Worm (Caenorhabditis elegans) whole organism, late embryonic: ENCODE results near the gene C04B4.2.

Experiments used
- C38D4.7 ChIP-seq: fragments of 200-800 bp; sonication (Bioruptor generic); optimal IDR thresholded peaks from 2 replicates; lab custom pipeline; 2018; ENCODE audit warnings: mild to moderate bottlenecking, missing genetic modification characterization, moderate library complexity, missing compliant biosample characterization
- F13H6.1 ChIP-seq: sonication (generic microtip); optimal IDR thresholded peaks from 2 replicates; lab custom pipeline; 2016; ENCODE audit warnings: missing genetic modification characterization, missing compliant biosample characterization
- K02D7.2 ChIP-seq: sonication (generic microtip); optimal IDR thresholded peaks from 2 replicates; lab custom pipeline; 2017; ENCODE audit warnings: mild to moderate bottlenecking, missing genetic modification characterization, missing compliant biosample characterization
- T23F11.4 ChIP-seq: fragments of 200-800 bp; sonication (Bioruptor generic); optimal IDR thresholded peaks from 2 replicates; lab custom pipeline; 2018; ENCODE audit warnings: mild to moderate bottlenecking, missing genetic modification characterization, missing compliant biosample characterization
- Y22D7AL.16 ChIP-seq: sonication (generic microtip); optimal IDR thresholded peaks from 2 replicates; lab custom pipeline; 2016; ENCODE audit warnings: missing genetic modification characterization, missing compliant biosample characterization
- ama-1 ChIP-seq: fragments of 150-350 bp; optimal IDR thresholded peaks from 2 replicates; lab custom pipeline; 2014
- ceh-2 ChIP-seq: sonication (generic microtip); optimal IDR thresholded peaks from 2 replicates; lab custom pipeline; 2016; ENCODE audit warnings: missing genotype, missing genetic modification characterization, missing compliant biosample characterization
- ceh-22 ChIP-seq: sonication (generic microtip); optimal IDR thresholded peaks from 2 replicates; lab custom pipeline; 2017; ENCODE audit warnings: missing biosample characterization, missing genetic modification characterization
- ceh-24 ChIP-seq: sonication (generic microtip); optimal IDR thresholded peaks from 2 replicates; lab custom pipeline; 2016; ENCODE audit warnings: mild to moderate bottlenecking, missing genetic modification characterization, missing compliant biosample characterization
- ceh-30 ChIP-seq: fragments of 150-350 bp; optimal IDR thresholded peaks from 2 replicates; lab custom pipeline; 2014; ENCODE audit warnings: missing biosample characterization, missing genetic modification characterization
- ceh-31 ChIP-seq: sonication (generic microtip); optimal IDR thresholded peaks from 2 replicates; lab custom pipeline; 2016; ENCODE audit warnings: missing genetic modification characterization, missing compliant biosample characterization
- ceh-45 ChIP-seq: fragments of 200-800 bp; sonication (Bioruptor generic); IDR thresholded peaks from 2 replicates; pipeline ENCODE4 v1.3.6; 2022; ENCODE audit warnings: missing genetic modification reagents, missing genetic modification characterization, missing compliant biosample characterization
- ceh-48 ChIP-seq: sonication (generic microtip); optimal IDR thresholded peaks from 2 replicates; lab custom pipeline; 2016; ENCODE audit warnings: missing genetic modification characterization, inconsistent platforms, missing compliant biosample characterization
- dmd-4 ChIP-seq: sonication (generic microtip); optimal IDR thresholded peaks from 2 replicates; lab custom pipeline; 2016; ENCODE audit warnings: borderline replicate concordance, missing genetic modification characterization, missing compliant biosample characterization
- elt-2 ChIP-seq: sonication (generic microtip); optimal IDR thresholded peaks from 2 replicates; lab custom pipeline; 2016; ENCODE audit warnings: missing genetic modification reagents, missing genetic modification characterization, missing compliant biosample characterization
- elt-4 ChIP-seq: sonication (generic microtip); optimal IDR thresholded peaks from 2 replicates; lab custom pipeline; 2016; ENCODE audit warnings: missing genetic modification characterization, missing compliant biosample characterization
- eyg-1 ChIP-seq: sonication (generic microtip); optimal IDR thresholded peaks from 2 replicates; lab custom pipeline; 2016; ENCODE audit warnings: missing genotype, missing genetic modification characterization, missing compliant biosample characterization
- fkh-10 ChIP-seq: fragments of 150-350 bp; optimal IDR thresholded peaks from 2 replicates; lab custom pipeline; 2014; ENCODE audit warnings: missing biosample characterization, missing genetic modification reagents, missing genetic modification characterization
- fkh-6 ChIP-seq: sonication (generic microtip); optimal IDR thresholded peaks from 2 replicates; lab custom pipeline; 2016; ENCODE audit warnings: missing genetic modification characterization, missing compliant biosample characterization
- gmeb-2 ChIP-seq: sonication (generic microtip); optimal IDR thresholded peaks from 2 replicates; lab custom pipeline; 2016; ENCODE audit warnings: missing genetic modification characterization, inconsistent platforms, missing compliant biosample characterization
- hlh-13 ChIP-seq: fragments of 200-800 bp; sonication (Bioruptor generic); optimal IDR thresholded peaks from 2 replicates; lab custom pipeline; 2018; ENCODE audit warnings: mild to moderate bottlenecking, missing genetic modification characterization, missing compliant biosample characterization
- hlh-6 ChIP-seq: sonication (generic microtip); optimal IDR thresholded peaks from 2 replicates; lab custom pipeline; 2016; ENCODE audit warnings: missing genotype, missing genetic modification characterization, missing compliant biosample characterization
- lin-11 ChIP-seq: fragments of 200-800 bp; sonication (Bioruptor generic); optimal IDR thresholded peaks from 2 replicates; lab custom pipeline; 2018; ENCODE audit warnings: mild to moderate bottlenecking, missing genetic modification characterization, missing compliant biosample characterization
- mec-3 ChIP-seq: sonication (generic microtip); optimal IDR thresholded peaks from 2 replicates; lab custom pipeline; 2016; ENCODE audit warnings: borderline replicate concordance, missing genetic modification characterization, missing compliant biosample characterization
- nfya-1 ChIP-seq: sonication (generic microtip); optimal IDR thresholded peaks from 2 replicates; lab custom pipeline; 2017; ENCODE audit warnings: missing genetic modification characterization, mild to moderate bottlenecking, missing compliant biosample characterization, antibody characterized with exemption, moderate library complexity
- nhr-11 ChIP-seq: fragments of 150-350 bp; optimal IDR thresholded peaks from 2 replicates; lab custom pipeline; 2014; ENCODE audit warnings: missing biosample characterization, missing genetic modification characterization
- npax-4 ChIP-seq: sonication (generic microtip); optimal IDR thresholded peaks from 2 replicates; lab custom pipeline; 2016; ENCODE audit warnings: missing genetic modification characterization, missing compliant biosample characterization
- pat-9 ChIP-seq: fragments of 200-800 bp; sonication (Bioruptor generic); optimal IDR thresholded peaks from 2 replicates; lab custom pipeline; 2018; ENCODE audit warnings: mild to moderate bottlenecking, missing genetic modification characterization, moderate library complexity, missing compliant biosample characterization
- pha-2 ChIP-seq: sonication (generic microtip); optimal IDR thresholded peaks from 2 replicates; lab custom pipeline; 2017; ENCODE audit warnings: mild to moderate bottlenecking, missing genetic modification characterization, missing compliant biosample characterization
- pros-1 ChIP-seq: fragments of 150-350 bp; optimal IDR thresholded peaks from 2 replicates; lab custom pipeline; 2014; ENCODE audit warnings: missing biosample characterization, missing genetic modification reagents, missing genetic modification characterization
- ref-2 ChIP-seq: sonication (generic microtip); optimal IDR thresholded peaks from 2 replicates; lab custom pipeline; 2016; ENCODE audit warnings: missing genetic modification characterization, missing compliant biosample characterization
- rnt-1 ChIP-seq: sonication (generic microtip); optimal IDR thresholded peaks from 2 replicates; lab custom pipeline; 2016; ENCODE audit warnings: missing genetic modification characterization, missing compliant biosample characterization
- syd-9 ChIP-seq: sonication (generic microtip); optimal IDR thresholded peaks from 2 replicates; lab custom pipeline; 2016; ENCODE audit warnings: mild to moderate bottlenecking, missing genetic modification characterization, moderate library complexity, missing compliant biosample characterization
- tbx-2 ChIP-seq: sonication (generic microtip); optimal IDR thresholded peaks from 2 replicates; lab custom pipeline; 2016; ENCODE audit warnings: missing genetic modification characterization, missing compliant biosample characterization
- tbx-7 ChIP-seq: sonication (generic microtip); optimal IDR thresholded peaks from 2 replicates; lab custom pipeline; 2016; ENCODE audit warnings: missing genotype, missing genetic modification characterization, missing compliant biosample characterization
- ttx-3 ChIP-seq: sonication (generic microtip); optimal IDR thresholded peaks from 2 replicates; lab custom pipeline; 2016; ENCODE audit warnings: missing genetic modification reagents, missing genetic modification characterization, missing compliant biosample characterization
- unc-55 ChIP-seq: sonication (generic microtip); optimal IDR thresholded peaks from 2 replicates; lab custom pipeline; 2017; ENCODE audit warnings: missing biosample characterization, missing genetic modification reagents, missing genetic modification characterization

C04B4.2 gene

ce11 chrX:12270841-12271240 is 12.2 kb upstream of the C04B4.2 start, which contains the start of gene otpl-8:
TSS of gene otpl-8 (minus strand) at chrX:12270941.
- TF ChIP-seq ceh-45 (GFP tag; lab: Robert Waterston, UW) (no peak), hlh-6 (tag; lab: Kevin White, UChicago) (no peak), pha-2 (tag; lab: Kevin White, UChicago) (no peak), nhr-11 (tag; lab: Kevin White, UChicago) (no peak)

ce11 chrX:12273870-12274269 is 9.2 kb upstream of the C04B4.2 start, which contains the start of gene H19J13.2:
TSS of gene H19J13.2 (minus strand) at chrX:12273970.
- TF ChIP-seq K02D7.2 (tag; lab: Kevin White, UChicago): no peak
- TF ChIP-seq syd-9 (tag; lab: Kevin White, UChicago): no peak
- no peak for TF ChIP-seq hlh-13
- TF ChIP-seq Y22D7AL.16 (tag; lab: Kevin White, UChicago): no peak

- TF ChIP-seq fkh-10 (GFP tag; lab: Kevin White, UChicago) (no peak), ceh-2 (tag; lab: Kevin White, UChicago) (no peak), ceh-48 (no peak), pros-1 (tag; lab: Kevin White, UChicago) (no peak), dmd-4 (tag; lab: Kevin White, UChicago) (no peak), unc-55 (no peak), eyg-1 (tag; lab: Kevin White, UChicago) (no peak), npax-4 (tag; lab: Kevin White, UChicago) (no peak), elt-2 (tag; lab: Kevin White, UChicago) (no peak), tbx-7 (tag; lab: Kevin White, UChicago) (no peak), ref-2 (tag; lab: Kevin White, UChicago) (no peak), ttx-3 (tag; lab: Kevin White, UChicago) (no peak), tbx-2 (tag; lab: Kevin White, UChicago) (no peak), fkh-6 (tag; lab: Kevin White, UChicago) (no peak), gmeb-2 (tag; lab: Kevin White, UChicago) (no peak)
Measured at ce11 chrX:12275577-12275976, 7.5 kb upstream of the C04B4.2 start, which contains the start of gene C04B4.6. TSS of gene C04B4.6 (minus strand) at chrX:12275677.

DNA sequence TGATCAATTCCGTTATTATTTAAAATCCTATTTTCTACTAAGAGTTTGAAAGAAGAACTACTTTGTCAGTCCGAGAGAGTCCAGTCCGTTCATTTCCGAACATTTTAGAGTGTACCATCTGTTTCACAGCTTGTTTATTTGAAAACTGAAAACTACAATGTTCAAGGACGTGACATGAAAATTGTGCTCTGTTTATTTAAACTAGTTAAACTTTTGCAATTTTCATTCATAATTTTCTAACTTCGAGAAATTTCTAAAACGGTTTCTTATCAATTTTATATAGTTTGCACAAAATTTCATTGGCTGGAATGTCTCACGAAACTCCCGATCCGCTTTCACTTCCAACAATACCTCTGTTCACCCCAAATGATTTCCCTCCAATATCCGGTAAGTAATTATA is 2.6 kb upstream of the C04B4.2 start, which contains the start of gene C04B4.1:
Gene C04B4.1 (plus strand): TSS at position 301 of the 400 bp plus-strand sequence.
- no peak for TF ChIP-seq eyg-1 (tag; lab: Kevin White, UChicago)
- no peak for TF ChIP-seq elt-4 (tag; lab: Kevin White, UChicago)
- no peak for TF ChIP-seq mec-3 (tag; lab: Kevin White, UChicago)
- no peak for TF ChIP-seq ceh-30
- no peak for TF ChIP-seq hlh-13
- no peak for TF ChIP-seq tbx-7 (tag; lab: Kevin White, UChicago)
- TF ChIP-seq pat-9 (tag; lab: Kevin White, UChicago): no peak
- no peak for TF ChIP-seq ceh-24
- no peak for TF ChIP-seq ceh-31 (tag; lab: Kevin White, UChicago)
- TF ChIP-seq ama-1 (lab: Kevin White, UChicago): no peak
- no peak for TF ChIP-seq fkh-10 (GFP tag; lab: Kevin White, UChicago)
- no peak for TF ChIP-seq ttx-3 (tag; lab: Kevin White, UChicago)
- TF ChIP-seq nfya-1: no peak
- no peak for TF ChIP-seq Y22D7AL.16 (tag; lab: Kevin White, UChicago)

- TF ChIP-seq lin-11 (tag; lab: Kevin White, UChicago) (no peak), ceh-22 (tag; lab: Kevin White, UChicago) (no peak), gmeb-2 (tag; lab: Kevin White, UChicago) (no peak), C38D4.7 (no peak), eyg-1 (tag; lab: Kevin White, UChicago) (no peak), F13H6.1 (no peak), rnt-1 (tag; lab: Kevin White, UChicago) (no peak), T23F11.4 (no peak), ceh-30 (no peak)
Measured at ce11 chrX:12284161-12284560, 1.1 kb downstream of the C04B4.2 start.
